Fruit fly (Drosophila melanogaster) whole organism, embryonic: ENCODE measurements around the gene MED15.

Experiments used
- Abd-B ChIP-seq: fragments of 200-800 bp; sonication (Bioruptor generic); optimal IDR thresholded peaks from 2 replicates; lab custom pipeline; 2018; ENCODE audit warnings: missing biosample characterization, mild to moderate bottlenecking, missing genetic modification characterization, moderate library complexity
- Atf3 ChIP-seq: fragments of 200-800 bp; sonication (Bioruptor generic); optimal IDR thresholded peaks from 3 replicates; lab custom pipeline; 2016; ENCODE audit warnings: missing biosample characterization, missing genetic modification characterization
- B-H1 ChIP-seq: fragments of 200-800 bp; sonication (Bioruptor generic); IDR thresholded peaks from 3 replicates; pipeline ENCODE4 v1.3.6; 2022; ENCODE audit warnings: missing biosample characterization, missing genetic modification characterization
- BtbVII ChIP-seq: fragments of 200-800 bp; sonication (Bioruptor generic); optimal IDR thresholded peaks from 3 replicates; lab custom pipeline; 2017; ENCODE audit warnings: missing biosample characterization, mild to moderate bottlenecking, missing genetic modification characterization
- CG10267 ChIP-seq: fragments of 200-800 bp; sonication (Bioruptor generic); optimal IDR thresholded peaks from 2 replicates; lab custom pipeline; 2018; ENCODE audit warnings: missing biosample characterization, mild to moderate bottlenecking, missing genetic modification characterization, moderate library complexity
- CG10543 ChIP-seq: fragments of 200-800 bp; sonication (Bioruptor generic); optimal IDR thresholded peaks from 3 replicates; lab custom pipeline; 2017; ENCODE audit warnings: missing biosample characterization, mild to moderate bottlenecking, missing genetic modification characterization, moderate library complexity
- CG11085 ChIP-seq: fragments of 200-800 bp; sonication (Bioruptor generic); IDR thresholded peaks from 2 replicates; pipeline ENCODE4 v1.3.6; 2022; ENCODE audit warnings: missing biosample characterization, missing genetic modification characterization
- CG11398 ChIP-seq: fragments of 200-800 bp; sonication (Bioruptor generic); optimal IDR thresholded peaks from 2 replicates; lab custom pipeline; 2016; ENCODE audit warnings: missing biosample characterization, missing genetic modification characterization
- CG1233 ChIP-seq: fragments of 200-800 bp; sonication (Bioruptor generic); optimal IDR thresholded peaks from 4 replicates; lab custom pipeline; 2018; ENCODE audit warnings: missing biosample characterization, mild to moderate bottlenecking, missing genetic modification characterization
- CG12391 ChIP-seq: fragments of 200-800 bp; sonication (Bioruptor generic); optimal IDR thresholded peaks from 3 replicates; lab custom pipeline; 2018; ENCODE audit warnings: missing biosample characterization, mild to moderate bottlenecking, missing genetic modification characterization, moderate library complexity
- CG13775 ChIP-seq: fragments of 200-800 bp; sonication (Bioruptor generic); optimal IDR thresholded peaks from 3 replicates; lab custom pipeline; 2017; ENCODE audit warnings: missing biosample characterization, mild to moderate bottlenecking, missing genetic modification characterization
- CG14860 ChIP-seq: fragments of 200-800 bp; sonication (Bioruptor generic); IDR thresholded peaks from 3 replicates; pipeline ENCODE4 v1.3.6; 2022; ENCODE audit warnings: missing biosample characterization, missing genetic modification characterization; ENCODE audit not compliant: partially characterized antibody
- CG15479 ChIP-seq: fragments of 200-800 bp; sonication (Bioruptor generic); optimal IDR thresholded peaks from 3 replicates; lab custom pipeline; 2019; ENCODE audit warnings: missing biosample characterization, mild to moderate bottlenecking, missing genetic modification characterization, moderate library complexity
- CG18262 ChIP-seq: fragments of 200-800 bp; optimal IDR thresholded peaks from 3 replicates; lab custom pipeline; 2019; ENCODE audit warnings: missing biosample characterization, mild to moderate bottlenecking, missing genetic modification characterization, moderate library complexity
- CG18619 ChIP-seq: fragments of 200-800 bp; sonication (Bioruptor generic); optimal IDR thresholded peaks from 3 replicates; lab custom pipeline; 2017; ENCODE audit warnings: missing biosample characterization, mild to moderate bottlenecking, missing genetic modification characterization
- CG2120 ChIP-seq: fragments of 200-800 bp; sonication (Bioruptor generic); optimal IDR thresholded peaks from 3 replicates; lab custom pipeline; 2016; ENCODE audit warnings: missing biosample characterization, missing genetic modification characterization
- CG2889 ChIP-seq: fragments of 200-800 bp; sonication (Bioruptor generic); IDR thresholded peaks from 3 replicates; pipeline ENCODE4 v1.3.6; 2022; ENCODE audit warnings: missing biosample characterization, missing genetic modification characterization
- CG30020 ChIP-seq: fragments of 200-800 bp; optimal IDR thresholded peaks from 2 replicates; lab custom pipeline; 2019; ENCODE audit warnings: missing biosample characterization, mild to moderate bottlenecking, missing genetic modification characterization, moderate library complexity
- CG31224 ChIP-seq: fragments of 200-800 bp; sonication (Bioruptor generic); IDR thresholded peaks from 2 replicates; pipeline ENCODE4 v1.3.6; 2022; ENCODE audit warnings: missing biosample characterization, missing genetic modification characterization
- CG6254 ChIP-seq: fragments of 200-800 bp; sonication (Bioruptor generic); optimal IDR thresholded peaks from 3 replicates; lab custom pipeline; 2017; ENCODE audit warnings: mild to moderate bottlenecking, missing biosample characterization, missing genetic modification reagents, missing genetic modification characterization
- CG8281 ChIP-seq: fragments of 200-800 bp; sonication (Bioruptor generic); optimal IDR thresholded peaks from 2 replicates; lab custom pipeline; 2018; ENCODE audit warnings: missing biosample characterization, mild to moderate bottlenecking, missing genetic modification characterization, moderate library complexity
- CG9437 ChIP-seq: fragments of 200-800 bp; sonication (Bioruptor generic); optimal IDR thresholded peaks from 2 replicates; lab custom pipeline; 2018; ENCODE audit warnings: missing biosample characterization, mild to moderate bottlenecking, missing genetic modification characterization
- Gug ChIP-seq: fragments of 200-800 bp; sonication (Bioruptor generic); IDR thresholded peaks from 4 replicates; pipeline ENCODE4 v1.3.6; 2022; ENCODE audit warnings: missing biosample characterization, missing genetic modification characterization
- HLH4C ChIP-seq: fragments of 200-800 bp; sonication (Bioruptor generic); IDR thresholded peaks from 3 replicates; pipeline ENCODE4 v1.3.6; 2022; ENCODE audit warnings: missing biosample characterization, missing genetic modification characterization; ENCODE audit not compliant: partially characterized antibody
- Hr3 ChIP-seq: fragments of 200-800 bp; sonication (Bioruptor generic); optimal IDR thresholded peaks from 3 replicates; lab custom pipeline; 2016; ENCODE audit warnings: missing biosample characterization, missing genetic modification characterization
- Lim3 ChIP-seq: fragments of 200-800 bp; sonication (Bioruptor generic); IDR thresholded peaks from 2 replicates; pipeline ENCODE4 v1.3.6; 2022; ENCODE audit warnings: missing biosample characterization, missing genetic modification characterization
- MBD-R2 ChIP-seq: fragments of 200-800 bp; sonication (Bioruptor generic); IDR thresholded peaks from 2 replicates; pipeline ENCODE4 v1.3.6; 2022; ENCODE audit warnings: missing biosample characterization, missing genetic modification characterization
- MTF-1 ChIP-seq: fragments of 200-800 bp; sonication (Bioruptor generic); optimal IDR thresholded peaks from 2 replicates; lab custom pipeline; 2018; ENCODE audit warnings: missing biosample characterization, mild to moderate bottlenecking, missing genetic modification characterization, borderline replicate concordance
- Sox100B ChIP-seq: fragments of 200-800 bp; sonication (Bioruptor generic); optimal IDR thresholded peaks from 3 replicates; lab custom pipeline; 2018; ENCODE audit warnings: missing biosample characterization, mild to moderate bottlenecking, missing genetic modification characterization
- al ChIP-seq: fragments of 200-800 bp; sonication (Bioruptor generic); IDR thresholded peaks from 2 replicates; pipeline ENCODE4 v1.3.6; 2022; ENCODE audit warnings: missing biosample characterization, missing genetic modification characterization
- ash1 ChIP-seq: fragments of 200-800 bp; sonication (Bioruptor generic); optimal IDR thresholded peaks from 2 replicates; lab custom pipeline; 2018; ENCODE audit warnings: missing biosample characterization, mild to moderate bottlenecking, missing genetic modification characterization
- corto ChIP-seq: fragments of 200-800 bp; sonication (Bioruptor generic); optimal IDR thresholded peaks from 2 replicates; lab custom pipeline; 2016; ENCODE audit warnings: missing biosample characterization, mild to moderate bottlenecking, missing genetic modification characterization, moderate library complexity
- cwo ChIP-seq: fragments of 200-800 bp; sonication (Bioruptor generic); optimal IDR thresholded peaks from 3 replicates; lab custom pipeline; 2017; ENCODE audit warnings: missing biosample characterization, missing genetic modification characterization, mild to moderate bottlenecking, moderate library complexity, missing genetic modification reagents
- dan ChIP-seq: fragments of 200-800 bp; sonication (Bioruptor generic); IDR thresholded peaks from 2 replicates; pipeline ENCODE4 v1.3.6; 2022; ENCODE audit warnings: missing biosample characterization, missing genetic modification characterization
- dmrt99B ChIP-seq: fragments of 200-800 bp; sonication (Bioruptor generic); optimal IDR thresholded peaks from 2 replicates; lab custom pipeline; 2018; ENCODE audit warnings: missing biosample characterization, mild to moderate bottlenecking, missing genetic modification characterization, moderate library complexity
- dysf ChIP-seq: fragments of 200-800 bp; sonication (Bioruptor generic); IDR thresholded peaks from 3 replicates; pipeline ENCODE4 v1.3.6; 2022; ENCODE audit warnings: missing biosample characterization, missing genetic modification characterization
- en ChIP-seq: fragments of 200-800 bp; sonication (Bioruptor generic); optimal IDR thresholded peaks from 2 replicates; lab custom pipeline; 2016; ENCODE audit warnings: missing biosample characterization, missing genetic modification characterization
- esg ChIP-seq: fragments of 200-800 bp; sonication (Bioruptor generic); conservative IDR thresholded peaks from 2 replicates; pipeline ENCODE4 v1.3.6; 2022; ENCODE audit warnings: missing biosample characterization, missing genetic modification characterization
- eve ChIP-seq, 2 experiments: fragments of >200 bp; optimal IDR thresholded peaks; 2 replicates each; lab custom pipeline; 2017; ENCODE audit warnings: missing biosample characterization in 2 of 2, missing genetic modification characterization in 2 of 2
- grau ChIP-seq: fragments of 200-800 bp; optimal IDR thresholded peaks from 3 replicates; lab custom pipeline; 2019; ENCODE audit warnings: missing biosample characterization, mild to moderate bottlenecking, missing genetic modification characterization, moderate library complexity
- grn ChIP-seq: fragments of 200-800 bp; sonication (Bioruptor generic); optimal IDR thresholded peaks from 3 replicates; lab custom pipeline; 2017; ENCODE audit warnings: missing biosample characterization, missing genetic modification characterization
- ken ChIP-seq: fragments of 200-800 bp; sonication (Bioruptor generic); IDR thresholded peaks from 3 replicates; pipeline ENCODE4 v1.3.6; 2022; ENCODE audit warnings: missing biosample characterization, missing genetic modification characterization
- lbe ChIP-seq: fragments of 200-800 bp; sonication (Bioruptor generic); optimal IDR thresholded peaks from 2 replicates; lab custom pipeline; 2016; ENCODE audit warnings: missing biosample characterization, mild to moderate bottlenecking, missing genetic modification characterization
- odd ChIP-seq: fragments of 200-800 bp; sonication (Bioruptor generic); optimal IDR thresholded peaks from 2 replicates; lab custom pipeline; 2017; ENCODE audit warnings: missing biosample characterization, mild to moderate bottlenecking, missing genetic modification characterization
- pan ChIP-seq, 4 experiments: fragments of >200 bp in 3 of 4; fragments of 200-800 bp in 1 of 4; sonication (Bioruptor generic) in 1 of 4; optimal IDR thresholded peaks in 3 of 4; IDR thresholded peaks in 1 of 4; 2 replicates each; pipeline versions ENCODE4 v1.3.6 to Lab custom; 2017 to 2022; ENCODE audit warnings: missing biosample characterization in 2 of 4, missing genetic modification characterization in 2 of 4, mixed read lengths in 1 of 4
- seq ChIP-seq: fragments of 200-800 bp; sonication (Bioruptor generic); IDR thresholded peaks from 2 replicates; pipeline ENCODE4 v1.3.6; 2022; ENCODE audit warnings: missing biosample characterization, missing genetic modification characterization
- stc ChIP-seq: fragments of 200-800 bp; sonication (Bioruptor generic); IDR thresholded peaks from 2 replicates; pipeline ENCODE4 v1.3.6; 2022; ENCODE audit warnings: missing biosample characterization, missing genetic modification characterization
- wek ChIP-seq: fragments of 200-800 bp; sonication (Bioruptor generic); optimal IDR thresholded peaks from 3 replicates; lab custom pipeline; 2018; ENCODE audit warnings: missing biosample characterization, mild to moderate bottlenecking, missing genetic modification characterization, moderate library complexity

Gene MED15

DNA sequence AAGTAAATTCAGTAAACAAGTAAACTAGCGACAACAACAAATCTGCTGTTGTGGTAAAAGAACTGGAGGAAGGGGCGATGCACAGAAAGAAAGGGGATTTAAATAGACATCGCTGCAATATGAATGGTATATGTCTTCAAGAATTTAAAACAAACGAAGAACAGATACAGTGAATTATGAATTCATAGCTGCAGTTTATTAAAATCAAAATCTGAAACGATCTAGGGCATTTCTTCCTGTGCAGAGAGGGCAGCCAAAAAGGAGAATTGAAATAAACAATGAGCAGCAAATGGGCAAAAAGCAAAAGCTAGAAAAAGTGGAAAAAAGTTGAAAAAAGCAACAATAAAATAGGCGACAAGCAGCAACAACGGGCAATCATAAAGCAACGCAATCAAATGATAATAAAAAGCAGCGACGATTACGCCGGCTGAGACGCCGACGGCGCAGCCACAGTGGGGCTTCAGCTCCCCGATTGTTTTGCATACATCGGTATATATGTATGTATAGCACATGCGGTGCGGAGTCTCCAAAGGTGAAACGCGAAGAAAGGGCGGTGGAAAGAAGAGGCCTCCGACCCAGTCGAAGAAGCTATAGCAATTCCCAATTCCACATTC is 4.0 kb upstream of the MED15 start (continued):
- TF ChIP-seq CG13775 (GFP tag; lab: Kevin White, UChicago) (peak; percentile 58), CG1233 (GFP tag; lab: Kevin White, UChicago) (peak; percentile 63), CG11398 (GFP tag; lab: Kevin White, UChicago) (peak; percentile 58), eve (GFP tag; optimal IDR thresholded peaks at IDR 0.05; lab: Kevin White, UChicago) (no peak), Hr3 (peak; percentile 51), Lim3 (GFP tag; lab: Robert Waterston, UW) (peak; percentile 49; the same call in 1 of the 2 replicates), cwo (GFP tag; lab: Kevin White, UChicago) (peak; percentile 56), corto (GFP tag; lab: Kevin White, UChicago) (peak; percentile 19), CG10543 (GFP tag; lab: Kevin White, UChicago) (peak; percentile 30), CG30020 (tag; lab: Kevin White, UChicago) (no peak), seq (GFP tag; lab: Robert Waterston, UW) (peak; percentile 80), CG10267 (tag; lab: Kevin White, UChicago) (peak; percentile 57), CG31224 (GFP tag; lab: Robert Waterston, UW) (peak; percentile 39), BtbVII (GFP tag; lab: Kevin White, UChicago) (peak; percentile 36), CG6254 (peak; percentile 85), Atf3 (GFP tag; lab: Kevin White, UChicago) (peak; percentile 47), Abd-B (peak; percentile 39), CG8281 (tag; lab: Kevin White, UChicago) (peak; percentile 26), lbe (GFP tag; lab: Kevin White, UChicago) (no peak), al (peak; percentile 56; the same call in 1 of the 2 replicates), pan (optimal IDR thresholded peaks at IDR 0.05; lab: Kevin White, UChicago) (no peak), pan (GFP tag; optimal IDR thresholded peaks at IDR 0.05 in 1 of 2, IDR thresholded peaks at IDR 0.05 in 1 of 2) (peak in 1 of 2 experiments; percentile 84), grn (no peak), MTF-1 (GFP tag; lab: Kevin White, UChicago) (peak; percentile 40), odd (GFP tag; lab: Kevin White, UChicago) (peak; percentile 64), CG18619 (GFP tag; lab: Kevin White, UChicago) (peak; percentile 68), ken (peak; percentile 54; the same call in 1 of the 3 replicates), B-H1 (GFP tag; lab: Robert Waterston, UW) (peak; percentile 66; the same call in 2 of the 3 replicates), dmrt99B (peak; percentile 86), HLH4C (no peak), grau (tag; lab: Kevin White, UChicago) (peak; percentile 65), CG2889 (GFP tag; lab: Robert Waterston, UW) (peak; percentile 45; the same call in 1 of the 3 replicates), esg (GFP tag; lab: Robert Waterston, UW) (peak; percentile 71), CG9437 (GFP tag; lab: Kevin White, UChicago) (peak; percentile 58), CG11085 (peak; percentile 47), ash1 (GFP tag; lab: Kevin White, UChicago) (no peak), CG14860 (GFP tag; lab: Robert Waterston, UW) (no peak), CG2120 (GFP tag; lab: Kevin White, UChicago) (peak; percentile 84), Sox100B (GFP tag; lab: Kevin White, UChicago) (peak; percentile 72), dan (GFP tag; lab: Robert Waterston, UW) (no peak), CG15479 (GFP tag; lab: Kevin White, UChicago) (no peak), wek (GFP tag; lab: Kevin White, UChicago) (peak; percentile 33), Gug (GFP tag; lab: Robert Waterston, UW) (peak; percentile 67; the same call in 2 of the 4 replicates), CG18262 (tag; lab: Kevin White, UChicago) (peak; percentile 75), en (GFP tag; lab: Kevin White, UChicago) (peak; percentile 32), CG12391 (tag; lab: Kevin White, UChicago) (peak; percentile 77), dysf (GFP tag; lab: Robert Waterston, UW) (peak; percentile 82), stc (GFP tag; lab: Robert Waterston, UW) (peak; percentile 88), MBD-R2 (GFP tag; lab: Robert Waterston, UW) (peak; percentile 26; the same call in 1 of the 2 replicates)
